Worm (Caenorhabditis elegans) whole organism, L4 larva: ENCODE measurements around the gene clec-173.

Experiments used
- F37D6.2 ChIP-seq: sonication (generic microtip); optimal IDR thresholded peaks from 2 replicates; lab custom pipeline; 2016; ENCODE audit warnings: mild to moderate bottlenecking, missing genetic modification characterization, missing compliant biosample characterization
- arid-1 ChIP-seq: fragments of 200-800 bp; sonication (Bioruptor generic); conservative IDR thresholded peaks from 2 replicates; pipeline ENCODE4 v1.3.6; 2022; ENCODE audit warnings: missing genetic modification reagents, missing genetic modification characterization, missing compliant biosample characterization
- ctbp-1 ChIP-seq: fragments of 200-800 bp; sonication (Bioruptor generic); IDR thresholded peaks from 2 replicates; pipeline ENCODE4 v1.3.6; 2022; ENCODE audit warnings: missing genetic modification reagents, missing genetic modification characterization, missing compliant biosample characterization
- dpl-1 ChIP-seq: fragments of 150-350 bp; optimal IDR thresholded peaks from 2 replicates; lab custom pipeline; 2014; ENCODE audit warnings: missing biosample characterization, missing genetic modification reagents, missing genetic modification characterization
- lin-15B ChIP-seq: fragments of 150-350 bp; sonication (generic microtip); optimal IDR thresholded peaks from 3 replicates; lab custom pipeline; 2014; ENCODE audit warnings: missing biosample characterization, missing genetic modification characterization
- lin-39 ChIP-seq: fragments of 150-350 bp; optimal IDR thresholded peaks from 2 replicates; lab custom pipeline; 2014; ENCODE audit warnings: missing biosample characterization, missing genetic modification reagents, missing genetic modification characterization
- nhr-11 ChIP-seq: fragments of 150-350 bp; optimal IDR thresholded peaks from 2 replicates; lab custom pipeline; 2014; ENCODE audit warnings: missing biosample characterization, missing genetic modification characterization
- nhr-237 ChIP-seq: sonication (generic microtip); optimal IDR thresholded peaks from 2 replicates; lab custom pipeline; 2017; ENCODE audit warnings: missing biosample characterization, missing genetic modification characterization
- pha-4 ChIP-seq, 2 experiments: fragments of 150-350 bp in 1 of 2; fragments of 200-800 bp in 1 of 2; sonication (Bioruptor generic) in 1 of 2; IDR thresholded peaks in 1 of 2; optimal IDR thresholded peaks in 1 of 2; 2 replicates each; pipeline versions ENCODE4 v1.3.6 to Lab custom; 2014 to 2022; ENCODE audit warnings: missing genetic modification characterization in 2 of 2, missing genetic modification reagents in 2 of 2, missing biosample characterization in 1 of 2, missing compliant biosample characterization in 1 of 2
- skn-1 ChIP-seq: fragments of 150-350 bp; optimal IDR thresholded peaks from 2 replicates; lab custom pipeline; 2014; ENCODE audit warnings: missing biosample characterization, missing genetic modification characterization
- ztf-11 ChIP-seq: fragments of 150-350 bp; optimal IDR thresholded peaks from 2 replicates; lab custom pipeline; 2014; ENCODE audit warnings: missing biosample characterization, missing genetic modification characterization

ce11 chrIV:3307463-3307862, 40.0 kb upstream of the clec-173 start, which contains the start of gene W08E12.9:
- TF ChIP-seq ctbp-1 (GFP tag; lab: Robert Waterston, UW) = no peak
- no peak for TF ChIP-seq ztf-11 (tag; lab: Kevin White, UChicago)
- no peak for TF ChIP-seq nhr-237
- TF ChIP-seq skn-1 (tag; lab: Kevin White, UChicago) = no peak
- TF ChIP-seq nhr-11 (tag; lab: Kevin White, UChicago) = no peak
- TF ChIP-seq lin-15B (tag; lab: Kevin White, UChicago) = no peak
- no peak for TF ChIP-seq arid-1
- no peak for TF ChIP-seq F37D6.2 (tag; lab: Kevin White, UChicago)
- TF ChIP-seq dpl-1 (GFP tag; lab: Kevin White, UChicago) = no peak
- TF ChIP-seq pha-4 (GFP tag; IDR thresholded peaks at IDR 0.05; lab: Robert Waterston, UW) = no peak
- TF ChIP-seq pha-4 (tag; optimal IDR thresholded peaks at IDR 0.05; lab: Kevin White, UChicago) = no peak
- no peak for TF ChIP-seq lin-39 (tag; lab: Kevin White, UChicago)
